Worm (Caenorhabditis elegans) whole organism, midembryonic: ENCODE data around the gene try-3.

Experiments
- T22C8.4 ChIP-seq: fragments of 200-800 bp; sonication (Bioruptor generic); IDR thresholded peaks from 2 replicates; pipeline ENCODE4 v1.3.6; 2022; ENCODE audit warnings: missing genetic modification characterization, missing compliant biosample characterization
- cog-1 ChIP-seq: sonication (generic microtip); optimal IDR thresholded peaks from 2 replicates; lab custom pipeline; 2016; ENCODE audit warnings: missing genetic modification characterization, missing compliant biosample characterization
- flt-1 ChIP-seq: fragments of 200-800 bp; sonication (Bioruptor generic); IDR thresholded peaks from 2 replicates; pipeline ENCODE4 v1.3.6; 2022; ENCODE audit warnings: missing genetic modification characterization, missing compliant biosample characterization
- klf-2 ChIP-seq: fragments of 200-800 bp; sonication (Bioruptor generic); conservative IDR thresholded peaks from 2 replicates; pipeline ENCODE4 v1.3.6; 2022; ENCODE audit warnings: missing genetic modification reagents, missing genetic modification characterization, missing compliant biosample characterization
- med-1 ChIP-seq: sonication (generic microtip); optimal IDR thresholded peaks from 2 replicates; lab custom pipeline; 2017; ENCODE audit warnings: missing genetic modification characterization, mild to moderate bottlenecking, missing compliant biosample characterization, antibody characterized with exemption, missing genetic modification reagents; ENCODE audit not compliant: insufficient read depth
- ref-1 ChIP-seq: fragments of 200-800 bp; sonication (Bioruptor generic); conservative IDR thresholded peaks from 2 replicates; pipeline ENCODE4 v1.3.6; 2022; ENCODE audit warnings: missing genetic modification reagents, missing genetic modification characterization, missing compliant biosample characterization
- tab-1 ChIP-seq: fragments of 200-800 bp; sonication (Bioruptor generic); IDR thresholded peaks from 2 replicates; pipeline ENCODE4 v1.3.6; 2022; ENCODE audit warnings: missing genetic modification characterization, missing compliant biosample characterization
- ztf-23 ChIP-seq: fragments of 200-800 bp; sonication (Bioruptor generic); IDR thresholded peaks from 2 replicates; pipeline ENCODE4 v1.3.6; 2022; ENCODE audit warnings: missing genetic modification reagents, missing genetic modification characterization, missing compliant biosample characterization
- ztf-29 ChIP-seq: fragments of 200-800 bp; sonication (Bioruptor generic); IDR thresholded peaks from 2 replicates; pipeline ENCODE4 v1.3.6; 2022; ENCODE audit warnings: missing genetic modification reagents, missing genetic modification characterization, missing compliant biosample characterization

The try-3 gene

DNA sequence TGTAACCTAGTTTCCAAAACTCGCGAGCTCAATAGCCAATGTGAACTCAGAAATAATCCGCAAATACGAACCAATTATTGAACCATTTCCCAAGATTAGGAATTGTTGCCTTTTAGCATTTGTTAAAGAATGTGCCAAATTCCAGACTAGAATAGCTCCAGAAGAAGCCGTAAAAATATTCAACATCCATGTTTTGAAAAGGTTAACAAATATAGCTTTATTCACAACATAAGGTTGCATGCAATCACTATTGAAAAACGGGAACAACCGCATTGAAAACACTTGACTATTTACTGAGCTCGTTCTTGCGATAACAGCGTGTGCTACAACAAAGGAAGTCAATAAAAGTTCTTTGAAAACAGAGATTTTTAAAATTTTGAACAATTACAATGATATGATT, 30.4 kb upstream of the try-3 start:
- TF ChIP-seq tab-1 (GFP tag; lab: Robert Waterston, UW): no peak
- TF ChIP-seq ref-1 (GFP tag; lab: Robert Waterston, UW): no peak
- TF ChIP-seq klf-2 (GFP tag; lab: Robert Waterston, UW): no peak
- no peak for TF ChIP-seq cog-1 (tag; lab: Kevin White, UChicago)
- TF ChIP-seq flt-1: no peak
- TF ChIP-seq ztf-23: no peak
- TF ChIP-seq T22C8.4: no peak
- no peak for TF ChIP-seq ztf-29
- no peak for TF ChIP-seq med-1 (GFP tag; lab: Kevin White, UChicago)

DNA sequence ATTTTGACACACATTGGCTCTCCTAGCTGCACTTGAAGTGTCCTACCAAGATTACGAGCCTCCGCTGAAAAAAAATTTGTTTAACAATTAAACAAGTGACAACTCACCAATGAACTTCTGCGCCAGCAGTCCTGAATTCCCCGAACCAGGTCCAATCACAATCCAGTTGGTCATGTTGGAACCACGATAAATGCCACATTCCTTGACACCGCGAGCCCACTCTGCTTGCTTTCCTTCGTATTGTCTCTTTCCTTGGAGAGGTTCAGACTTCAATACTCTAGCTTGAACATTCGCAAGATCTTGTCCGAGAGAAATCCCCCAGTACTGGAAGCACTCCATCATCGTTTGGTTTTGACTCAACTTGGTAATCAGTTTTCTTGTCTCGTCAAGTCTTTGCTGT, 28.8 kb upstream of the try-3 start:
- TF ChIP-seq klf-2 (GFP tag; lab: Robert Waterston, UW) (no peak), tab-1 (GFP tag; lab: Robert Waterston, UW) (no peak), ztf-29 (no peak), cog-1 (tag; lab: Kevin White, UChicago) (no peak), flt-1 (no peak), ref-1 (GFP tag; lab: Robert Waterston, UW) (no peak), med-1 (GFP tag; lab: Kevin White, UChicago) (no peak), T22C8.4 (no peak), ztf-23 (no peak)

DNA sequence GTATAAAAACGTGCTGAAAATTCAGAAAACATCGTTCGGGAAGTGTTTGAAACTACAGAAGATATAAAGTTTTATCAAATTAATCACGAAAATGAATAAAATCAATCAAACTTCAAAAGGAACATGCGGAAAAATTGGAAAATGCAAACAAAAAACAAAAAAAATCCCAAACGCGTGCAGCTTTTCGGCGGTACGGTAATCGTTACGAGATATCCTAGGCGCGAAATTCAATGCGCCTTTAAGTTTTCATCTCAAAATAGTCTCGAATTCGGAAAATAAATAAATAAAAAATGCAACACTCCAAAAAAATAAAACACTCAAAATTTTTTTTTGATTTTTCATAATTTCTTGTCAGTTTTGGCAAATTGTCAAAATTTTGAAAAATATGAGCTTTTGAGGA, 27.1 kb upstream of the try-3 start:
- TF ChIP-seq T22C8.4: no peak

- no peak for TF ChIP-seq med-1 (GFP tag; lab: Kevin White, UChicago)
- no peak for TF ChIP-seq ztf-23
- no peak for TF ChIP-seq ztf-29
- no peak for TF ChIP-seq klf-2 (GFP tag; lab: Robert Waterston, UW)
- no peak for TF ChIP-seq tab-1 (GFP tag; lab: Robert Waterston, UW)
- TF ChIP-seq T22C8.4: no peak
- TF ChIP-seq flt-1: no peak
- no peak for TF ChIP-seq cog-1 (tag; lab: Kevin White, UChicago)
- TF ChIP-seq ref-1 (GFP tag; lab: Robert Waterston, UW): no peak
Measured at ce11 chrIV:6531450-6531849, 25.5 kb upstream of the try-3 start, which contains the start of gene C01G5.4. TSS of gene C01G5.4 (plus strand) at chrIV:6531750.

ce11 chrIV:6535908-6536307, 21.0 kb upstream of the try-3 start, which contains the start of gene C01G5.3:
TSS of gene C01G5.3 (plus strand) at chrIV:6536208.
- TF ChIP-seq ztf-23 (no peak), tab-1 (GFP tag; lab: Robert Waterston, UW) (no peak), cog-1 (tag; lab: Kevin White, UChicago) (no peak), klf-2 (GFP tag; lab: Robert Waterston, UW) (no peak), ref-1 (GFP tag; lab: Robert Waterston, UW) (no peak), flt-1 (no peak), ztf-29 (no peak), med-1 (GFP tag; lab: Kevin White, UChicago) (no peak), T22C8.4 (no peak)

- no peak for TF ChIP-seq ref-1 (GFP tag; lab: Robert Waterston, UW)
- TF ChIP-seq cog-1 (tag; lab: Kevin White, UChicago): no peak
- no peak for TF ChIP-seq tab-1 (GFP tag; lab: Robert Waterston, UW)
- no peak for TF ChIP-seq T22C8.4
- TF ChIP-seq klf-2 (GFP tag; lab: Robert Waterston, UW): no peak
- no peak for TF ChIP-seq ztf-29
- TF ChIP-seq ztf-23: no peak
- TF ChIP-seq med-1 (GFP tag; lab: Kevin White, UChicago): no peak
- TF ChIP-seq flt-1: no peak
Measured at ce11 chrIV:6541435-6541834, 15.5 kb upstream of the try-3 start, which contains the start of gene C01G5.25. TSS of gene C01G5.25 (plus strand) at chrIV:6541684.

ce11 chrIV:6542962-6543361, 14.0 kb upstream of the try-3 start:
- TF ChIP-seq med-1 (GFP tag; lab: Kevin White, UChicago): no peak
- TF ChIP-seq T22C8.4: no peak
- no peak for TF ChIP-seq cog-1 (tag; lab: Kevin White, UChicago)
- TF ChIP-seq flt-1: no peak
- no peak for TF ChIP-seq ref-1 (GFP tag; lab: Robert Waterston, UW)
- no peak for TF ChIP-seq klf-2 (GFP tag; lab: Robert Waterston, UW)
- TF ChIP-seq ztf-23: no peak
- no peak for TF ChIP-seq tab-1 (GFP tag; lab: Robert Waterston, UW)
- TF ChIP-seq ztf-29: no peak

- TF ChIP-seq ztf-29 (no peak), T22C8.4 (no peak), cog-1 (tag; lab: Kevin White, UChicago) (no peak), med-1 (GFP tag; lab: Kevin White, UChicago) (no peak), flt-1 (no peak), ref-1 (GFP tag; lab: Robert Waterston, UW) (no peak), ztf-23 (no peak), klf-2 (GFP tag; lab: Robert Waterston, UW) (no peak), tab-1 (GFP tag; lab: Robert Waterston, UW) (no peak)
Measured at ce11 chrIV:6547397-6547796, 9.6 kb upstream of the try-3 start.

ce11 chrIV:6548609-6549008, 8.3 kb upstream of the try-3 start, which contains the start of gene fan-1:
TSS of gene fan-1 (plus strand) at chrIV:6548686.
- 0 out of 2 replicates have a peak, but pooled peaks have one; percentile 40 for TF ChIP-seq ztf-23
- TF ChIP-seq tab-1 (GFP tag; lab: Robert Waterston, UW): no peak

DNA sequence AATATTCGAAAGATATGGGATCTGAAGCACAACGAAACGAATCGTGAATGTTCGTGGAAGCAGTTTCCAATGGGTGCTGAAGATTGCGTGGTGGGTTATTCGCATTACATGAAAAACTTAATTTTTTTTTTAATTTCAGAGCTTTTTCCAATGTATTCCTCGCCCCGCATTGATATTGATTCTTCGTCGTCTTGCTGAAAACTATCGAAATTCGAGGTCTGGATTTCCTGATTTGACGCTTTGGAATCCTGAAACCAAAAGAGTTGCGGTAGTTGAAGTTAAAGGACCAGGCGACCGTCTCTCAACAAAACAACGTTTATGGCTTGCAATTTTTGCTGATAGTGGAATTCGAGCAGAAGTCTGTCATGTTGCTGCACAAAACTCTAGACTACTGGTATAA, 4.9 kb upstream of the try-3 start:
- TF ChIP-seq cog-1 (tag; lab: Kevin White, UChicago) (no peak), med-1 (GFP tag; lab: Kevin White, UChicago) (no peak), T22C8.4 (no peak), ztf-29 (no peak), klf-2 (GFP tag; lab: Robert Waterston, UW) (no peak)

DNA sequence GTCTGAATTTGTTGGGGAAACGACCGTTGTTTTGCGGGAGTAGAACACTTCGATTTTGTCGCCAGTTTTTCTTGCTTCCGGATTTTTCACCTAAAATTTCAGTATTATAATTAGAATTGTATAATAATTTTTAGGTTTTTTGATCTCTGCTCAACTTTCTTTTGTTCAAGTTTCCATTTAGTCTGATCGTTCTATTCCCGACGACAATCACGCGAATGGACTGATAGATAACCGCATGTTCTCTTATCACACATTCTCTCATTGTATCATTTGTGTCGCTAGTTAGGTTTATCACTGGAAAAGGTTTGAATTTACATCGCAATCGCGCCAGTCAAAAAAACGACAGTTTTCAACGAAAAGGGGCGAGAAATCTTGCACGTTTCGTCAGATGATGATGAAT, 2.1 kb upstream of the try-3 start:
- TF ChIP-seq cog-1 (tag; lab: Kevin White, UChicago) (no peak), med-1 (GFP tag; lab: Kevin White, UChicago) (no peak), ref-1 (GFP tag; lab: Robert Waterston, UW) (no peak), ztf-29 (no peak), flt-1 (no peak), klf-2 (GFP tag; lab: Robert Waterston, UW) (no peak), tab-1 (GFP tag; lab: Robert Waterston, UW) (no peak), ztf-23 (no peak), T22C8.4 (no peak)
